Fruit fly (Drosophila melanogaster): ENCODE data around the gene CG12523.

Gene CG12523

DNA sequence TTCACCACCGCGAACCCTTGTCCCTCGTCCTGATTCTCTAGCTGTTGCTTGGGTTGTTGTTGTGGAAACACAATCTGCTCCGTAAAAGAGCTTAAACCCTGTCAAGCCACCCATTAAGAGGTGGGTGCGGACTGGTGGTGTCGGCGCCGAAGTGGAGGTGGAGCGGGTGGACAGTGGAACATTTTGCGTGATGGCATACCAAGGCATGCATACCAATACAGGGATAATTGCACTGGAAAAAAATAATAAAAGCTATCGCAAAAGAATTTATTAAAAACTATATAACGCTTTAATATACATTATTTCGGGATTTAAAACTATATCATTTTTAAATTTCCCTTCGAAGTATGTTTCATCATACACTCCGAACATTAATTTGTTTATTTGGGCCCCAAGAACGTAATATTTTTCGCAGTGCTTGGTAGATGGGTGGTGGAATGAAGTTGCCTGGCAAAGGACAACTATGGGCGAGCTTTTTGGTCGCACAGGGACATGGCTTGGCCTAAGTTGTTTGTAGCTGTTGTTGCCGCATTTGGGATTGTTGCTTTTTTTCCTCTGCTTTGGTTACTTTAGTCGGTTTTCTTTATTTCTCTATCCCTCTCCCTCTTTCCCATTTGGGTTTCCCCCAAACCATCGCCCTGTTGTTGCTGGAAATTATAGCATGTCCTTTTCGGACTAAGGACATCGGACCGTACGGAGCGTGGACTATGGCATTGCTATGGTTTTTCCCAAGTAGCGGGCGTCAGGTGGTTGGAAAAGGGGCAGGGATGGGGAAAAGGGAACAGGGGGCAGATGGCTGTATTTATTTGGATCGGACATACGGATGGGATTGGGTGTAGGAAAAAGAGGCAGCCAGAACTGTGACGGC, 21.6 kb downstream of the CG12523 start (continued):
- TF ChIP-seq CG4707 (GFP tag; optimal IDR thresholded peaks at IDR 0.05) (no peak), zfh2 (GFP tag; optimal IDR thresholded peaks at IDR 0.05) (peak; percentile 21), hkb (optimal IDR thresholded peaks at IDR 0.05) (no peak), hkb (GFP tag; IDR thresholded peaks at IDR 0.05) (peak; percentile 88), Lim3 (GFP tag; IDR thresholded peaks at IDR 0.05) (no peak), psq (GFP tag; optimal IDR thresholded peaks at IDR 0.05) (no peak), CG17802 (tag; optimal IDR thresholded peaks at IDR 0.05) (peak; percentile 6), CG14710 (tag; optimal IDR thresholded peaks at IDR 0.05) (peak; percentile 47), Blimp-1 (GFP tag; optimal IDR thresholded peaks at IDR 0.05) (peak; percentile 77), Ravus (GFP tag; IDR thresholded peaks at IDR 0.05) (peak; percentile 11; the same call in 1 of the 2 replicates), CG31365 (tag; optimal IDR thresholded peaks at IDR 0.05) (no peak), sob (GFP tag; IDR thresholded peaks at IDR 0.05) (peak; percentile 77), z (GFP tag; IDR thresholded peaks at IDR 0.05) (no peak), Aef1 (GFP tag; IDR thresholded peaks at IDR 0.05) (peak; percentile 53; the same call in 2 of the 3 replicates), slp2 (GFP tag; optimal IDR thresholded peaks at IDR 0.05) (peak; percentile 30), CG10274 (GFP tag; optimal IDR thresholded peaks at IDR 0.05) (peak; percentile 13), tio (GFP tag; optimal IDR thresholded peaks at IDR 0.05) (peak; percentile 32), jigr1 (GFP tag; IDR thresholded peaks at IDR 0.05) (peak; percentile 51; the same call in 1 of the 3 replicates), org-1 (GFP tag; optimal IDR thresholded peaks at IDR 0.05) (peak; percentile 69), CG16815 (GFP tag; optimal IDR thresholded peaks at IDR 0.05) (peak; percentile 40), CG16813 (GFP tag; IDR thresholded peaks at IDR 0.05; ENCODE audit: partially characterized antibody) (no peak), ftz-f1 (GFP tag; optimal IDR thresholded peaks at IDR 0.05) (no peak), CG4820 (GFP tag; optimal IDR thresholded peaks at IDR 0.05) (peak; percentile 49), CG7928 (GFP tag; optimal IDR thresholded peaks at IDR 0.05) (peak; percentile 21), Fer2 (tag; optimal IDR thresholded peaks at IDR 0.05) (peak; percentile 46), CG2889 (GFP tag; IDR thresholded peaks at IDR 0.05) (peak; percentile 76), CG7987 (GFP tag; optimal IDR thresholded peaks at IDR 0.05) (no peak), CG8388 (GFP tag; optimal IDR thresholded peaks at IDR 0.05) (peak; percentile 73), dimm (GFP tag; IDR thresholded peaks at IDR 0.05) (peak; percentile 45; the same call in 1 of the 2 replicates), CG3281 (GFP tag; optimal IDR thresholded peaks at IDR 0.05) (peak; percentile 79), GATAe (GFP tag; conservative IDR thresholded peaks at IDR 0.05) (no peak), MESR4 (GFP tag; optimal IDR thresholded peaks at IDR 0.05) (no peak), ap (GFP tag; IDR thresholded peaks at IDR 0.05) (peak; percentile 32; the same call in 1 of the 2 replicates), maf-S (GFP tag; optimal IDR thresholded peaks at IDR 0.05) (peak; percentile 5), CG12744 (GFP tag; optimal IDR thresholded peaks at IDR 0.05) (peak; percentile 39), Trl (optimal IDR thresholded peaks at IDR 0.05) (no peak), Trl (GFP tag; optimal IDR thresholded peaks at IDR 0.05) (peak; percentile 31), CG8281 (tag; optimal IDR thresholded peaks at IDR 0.05) (peak; percentile 52), CG10366 (GFP tag; IDR thresholded peaks at IDR 0.05) (peak; percentile 58), YL-1 (GFP tag; optimal IDR thresholded peaks at IDR 0.05) (no peak), rib (GFP tag; IDR thresholded peaks at IDR 0.05) (0 out of 2 replicates have a peak, but pooled peaks have one; percentile 43), CrebB (tag; optimal IDR thresholded peaks at IDR 0.05) (peak; percentile 9), CG32772 (GFP tag; IDR thresholded peaks at IDR 0.05) (peak; percentile 66), D19A (tag; optimal IDR thresholded peaks at IDR 0.05) (peak; percentile 74), CG2202 (tag; optimal IDR thresholded peaks at IDR 0.05) (peak; percentile 14), CTCF (GFP tag; optimal IDR thresholded peaks at IDR 0.05) (no peak), CG10321 (GFP tag; IDR thresholded peaks at IDR 0.05) (0 out of 2 replicates have a peak, but pooled peaks have one; percentile 23), pita (GFP tag; optimal IDR thresholded peaks at IDR 0.05) (no peak), CG13894 (tag; optimal IDR thresholded peaks at IDR 0.05) (peak; percentile 81), Ssrp (tag; optimal IDR thresholded peaks at IDR 0.05) (peak; percentile 66)
